Fruit fly (Drosophila melanogaster): ENCODE data around the gene noc.

- no peak for TF ChIP-seq CG8159 (tag; optimal IDR thresholded peaks at IDR 0.05)
- no peak for TF ChIP-seq CG14655 (GFP tag; optimal IDR thresholded peaks at IDR 0.05)
- TF ChIP-seq CG13204 (GFP tag; optimal IDR thresholded peaks at IDR 0.05) = no peak
- TF ChIP-seq fd96Ca (GFP tag; IDR thresholded peaks at IDR 0.05) = no peak
- no peak for TF ChIP-seq Pif1B (GFP tag; optimal IDR thresholded peaks at IDR 0.05)
- no peak for TF ChIP-seq Pif1A (GFP tag; optimal IDR thresholded peaks at IDR 0.05)
- no peak for TF ChIP-seq rn (GFP tag; IDR thresholded peaks at IDR 0.05)
- no peak for TF ChIP-seq CG17806 (tag; optimal IDR thresholded peaks at IDR 0.05)
Observed at dm6 chr2L:14477464-14478239, 13.0 kb upstream of the noc start.

Measured in whole organism, pupa.